Fruit fly (Drosophila melanogaster) whole organism, embryonic: ENCODE data around the gene CG3277.

Source experiments
- Aef1 ChIP-seq: fragments of 200-800 bp; sonication (Bioruptor generic); IDR thresholded peaks from 3 replicates; pipeline ENCODE4 v1.3.6; 2022; ENCODE audit warnings: missing biosample characterization, missing genetic modification characterization
- Antp ChIP-seq: fragments of 200-800 bp; sonication (Bioruptor generic); optimal IDR thresholded peaks from 3 replicates; lab custom pipeline; 2016; ENCODE audit warnings: missing biosample characterization, missing genetic modification characterization
- Bteb2 ChIP-seq: fragments of 200-800 bp; sonication (Bioruptor generic); optimal IDR thresholded peaks from 2 replicates; lab custom pipeline; 2016; ENCODE audit warnings: missing biosample characterization, missing genetic modification characterization
- CG11093 ChIP-seq: fragments of 200-800 bp; sonication (Bioruptor generic); IDR thresholded peaks from 3 replicates; pipeline ENCODE4 v1.3.6; 2022; ENCODE audit warnings: missing biosample characterization, missing genetic modification characterization
- CG12236 ChIP-seq: fragments of 200-800 bp; sonication (Bioruptor generic); optimal IDR thresholded peaks from 2 replicates; lab custom pipeline; 2016; ENCODE audit warnings: missing biosample characterization, missing genetic modification characterization
- CG13296 ChIP-seq: fragments of 200-800 bp; sonication (Bioruptor generic); optimal IDR thresholded peaks from 3 replicates; lab custom pipeline; 2018; ENCODE audit warnings: missing biosample characterization, mild to moderate bottlenecking, missing genetic modification characterization
- CG1602 ChIP-seq: fragments of 200-800 bp; sonication (Bioruptor generic); optimal IDR thresholded peaks from 3 replicates; lab custom pipeline; 2016; ENCODE audit warnings: missing biosample characterization, missing genetic modification characterization
- CG16779 ChIP-seq: fragments of 200-800 bp; sonication (Bioruptor generic); IDR thresholded peaks from 2 replicates; pipeline ENCODE4 v1.3.6; 2022; ENCODE audit warnings: missing biosample characterization, missing genetic modification characterization
- CG16863 ChIP-seq: fragments of 200-800 bp; sonication (Bioruptor generic); optimal IDR thresholded peaks from 3 replicates; lab custom pipeline; 2016; ENCODE audit warnings: missing biosample characterization, missing genetic modification characterization
- CG17829 ChIP-seq: fragments of 200-800 bp; optimal IDR thresholded peaks from 2 replicates; lab custom pipeline; 2019; ENCODE audit warnings: missing biosample characterization, mild to moderate bottlenecking, missing genetic modification characterization, moderate library complexity
- CG2889 ChIP-seq: fragments of 200-800 bp; sonication (Bioruptor generic); IDR thresholded peaks from 3 replicates; pipeline ENCODE4 v1.3.6; 2022; ENCODE audit warnings: missing biosample characterization, missing genetic modification characterization
- CG3847 ChIP-seq: fragments of 200-800 bp; sonication (Bioruptor generic); IDR thresholded peaks from 2 replicates; pipeline ENCODE4 v1.3.6; 2022; ENCODE audit warnings: missing biosample characterization, missing genetic modification characterization
- CG5180 ChIP-seq: fragments of 200-800 bp; sonication (Bioruptor generic); optimal IDR thresholded peaks from 3 replicates; lab custom pipeline; 2017; ENCODE audit warnings: missing biosample characterization, missing genetic modification characterization, mild to moderate bottlenecking, moderate library complexity, missing genetic modification reagents
- CG7786 ChIP-seq: fragments of 200-800 bp; sonication (Bioruptor generic); optimal IDR thresholded peaks from 2 replicates; lab custom pipeline; 2016; ENCODE audit warnings: missing biosample characterization, missing genetic modification characterization
- CG7987 ChIP-seq: fragments of 200-800 bp; sonication (Bioruptor generic); optimal IDR thresholded peaks from 2 replicates; lab custom pipeline; 2018; ENCODE audit warnings: missing biosample characterization, mild to moderate bottlenecking, missing genetic modification characterization, moderate library complexity
- CG9727 ChIP-seq: fragments of 200-800 bp; sonication (Bioruptor generic); optimal IDR thresholded peaks from 3 replicates; lab custom pipeline; 2017; ENCODE audit warnings: missing biosample characterization, mild to moderate bottlenecking, missing genetic modification characterization
- CoRest ChIP-seq: fragments of 200-800 bp; sonication (Bioruptor generic); optimal IDR thresholded peaks from 3 replicates; lab custom pipeline; 2018; ENCODE audit warnings: missing biosample characterization, mild to moderate bottlenecking, missing genetic modification characterization, moderate library complexity
- Dbx ChIP-seq: fragments of 200-800 bp; sonication (Bioruptor generic); IDR thresholded peaks from 3 replicates; pipeline ENCODE4 v1.3.6; 2022; ENCODE audit warnings: missing biosample characterization, missing genetic modification characterization
- Dll ChIP-seq: fragments of 200-800 bp; sonication (Bioruptor generic); IDR thresholded peaks from 4 replicates; pipeline ENCODE4 v1.3.6; 2022; ENCODE audit warnings: missing biosample characterization, missing genetic modification characterization; ENCODE audit not compliant: partially characterized antibody
- GATAe ChIP-seq: fragments of 200-800 bp; sonication (Bioruptor generic); conservative IDR thresholded peaks from 2 replicates; pipeline ENCODE4 v1.3.6; 2022; ENCODE audit warnings: missing biosample characterization, missing genetic modification characterization
- H2.0 ChIP-seq: fragments of 200-800 bp; sonication (Bioruptor generic); IDR thresholded peaks from 2 replicates; pipeline ENCODE4 v1.3.6; 2022; ENCODE audit warnings: missing biosample characterization, missing genetic modification characterization
- Hmr ChIP-seq: fragments of 200-800 bp; sonication (Bioruptor generic); optimal IDR thresholded peaks from 3 replicates; lab custom pipeline; 2017; ENCODE audit warnings: mild to moderate bottlenecking, missing biosample characterization, missing genetic modification reagents, missing genetic modification characterization
- Hr39 ChIP-seq: fragments of >200 bp; optimal IDR thresholded peaks from 2 replicates; lab custom pipeline; 2017
- Opbp ChIP-seq: fragments of 200-800 bp; sonication (Bioruptor generic); IDR thresholded peaks from 3 replicates; pipeline ENCODE4 v1.3.6; 2022; ENCODE audit warnings: missing biosample characterization, missing genetic modification characterization; ENCODE audit not compliant: partially characterized antibody
- Optix ChIP-seq: fragments of 200-800 bp; sonication (Bioruptor generic); IDR thresholded peaks from 3 replicates; pipeline ENCODE4 v1.3.6; 2022; ENCODE audit warnings: missing biosample characterization, missing genetic modification characterization
- Pdp1 ChIP-seq, 2 experiments: fragments of 200-800 bp; sonication (Bioruptor generic); optimal IDR thresholded peaks; 3 replicates each; lab custom pipeline; 2016; ENCODE audit warnings: missing biosample characterization in 2 of 2, missing genetic modification characterization in 2 of 2, mild to moderate bottlenecking in 1 of 2, moderate library complexity in 1 of 2
- Scr ChIP-seq: fragments of 200-800 bp; sonication (Bioruptor generic); IDR thresholded peaks from 2 replicates; pipeline ENCODE4 v1.3.6; 2022; ENCODE audit warnings: missing biosample characterization, missing genetic modification characterization; ENCODE audit not compliant: partially characterized antibody
- Sry-β ChIP-seq: fragments of 200-800 bp; sonication (Bioruptor generic); optimal IDR thresholded peaks from 2 replicates; lab custom pipeline; 2018; ENCODE audit warnings: missing biosample characterization, mild to moderate bottlenecking, missing genetic modification characterization, moderate library complexity
- Tbp ChIP-seq: fragments of >200 bp; optimal IDR thresholded peaks from 2 replicates; lab custom pipeline; 2018; ENCODE audit warnings: missing biosample characterization, missing genetic modification characterization
- cad ChIP-seq: fragments of >200 bp; optimal IDR thresholded peaks from 2 replicates; lab custom pipeline; 2017; ENCODE audit warnings: missing biosample characterization, missing genetic modification characterization
- disco-r ChIP-seq: fragments of 200-800 bp; sonication (Bioruptor generic); optimal IDR thresholded peaks from 2 replicates; lab custom pipeline; 2016; ENCODE audit warnings: missing biosample characterization, missing genetic modification characterization
- dmrt11E ChIP-seq: fragments of 200-800 bp; sonication (Bioruptor generic); optimal IDR thresholded peaks from 3 replicates; lab custom pipeline; 2018; ENCODE audit warnings: missing biosample characterization, mild to moderate bottlenecking, missing genetic modification characterization, moderate library complexity
- dpn ChIP-seq, 2 experiments: fragments of 200-800 bp; sonication (Bioruptor generic); optimal IDR thresholded peaks; 3 replicates each; lab custom pipeline; 2016; ENCODE audit warnings: missing biosample characterization in 2 of 2, missing genetic modification characterization in 2 of 2
- en ChIP-seq: fragments of 200-800 bp; sonication (Bioruptor generic); optimal IDR thresholded peaks from 2 replicates; lab custom pipeline; 2016; ENCODE audit warnings: missing biosample characterization, missing genetic modification characterization
- esg ChIP-seq: fragments of 200-800 bp; sonication (Bioruptor generic); conservative IDR thresholded peaks from 2 replicates; pipeline ENCODE4 v1.3.6; 2022; ENCODE audit warnings: missing biosample characterization, missing genetic modification characterization
- exex ChIP-seq: fragments of 200-800 bp; sonication (Bioruptor generic); optimal IDR thresholded peaks from 4 replicates; lab custom pipeline; 2018; ENCODE audit warnings: missing biosample characterization, mild to moderate bottlenecking, missing genetic modification characterization, moderate library complexity
- grn ChIP-seq: fragments of 200-800 bp; sonication (Bioruptor generic); optimal IDR thresholded peaks from 3 replicates; lab custom pipeline; 2017; ENCODE audit warnings: missing biosample characterization, missing genetic modification characterization
- gsb ChIP-seq: fragments of 200-800 bp; sonication (Bioruptor generic); IDR thresholded peaks from 2 replicates; pipeline ENCODE4 v1.3.6; 2022; ENCODE audit warnings: missing biosample characterization, missing genetic modification characterization
- gsb-n ChIP-seq: fragments of 200-800 bp; sonication (Bioruptor generic); optimal IDR thresholded peaks from 3 replicates; lab custom pipeline; 2018; ENCODE audit warnings: missing biosample characterization, mild to moderate bottlenecking, missing genetic modification characterization
- hb ChIP-seq: fragments of 200-800 bp; sonication (Bioruptor generic); IDR thresholded peaks from 3 replicates; pipeline ENCODE4 v1.3.6; 2022; ENCODE audit warnings: missing biosample characterization, missing genetic modification characterization; ENCODE audit not compliant: partially characterized antibody
- knrl ChIP-seq: fragments of 200-800 bp; sonication (Bioruptor generic); IDR thresholded peaks from 3 replicates; pipeline ENCODE4 v1.3.6; 2022; ENCODE audit warnings: missing biosample characterization, missing genetic modification characterization; ENCODE audit not compliant: partially characterized antibody
- lab ChIP-seq: fragments of 200-800 bp; sonication (Bioruptor generic); optimal IDR thresholded peaks from 3 replicates; lab custom pipeline; 2017; ENCODE audit warnings: missing biosample characterization, missing genetic modification characterization, mild to moderate bottlenecking, moderate library complexity, missing genetic modification reagents
- nmo ChIP-seq: fragments of 200-800 bp; sonication (Bioruptor generic); optimal IDR thresholded peaks from 2 replicates; lab custom pipeline; 2018; ENCODE audit warnings: missing biosample characterization, mild to moderate bottlenecking, missing genetic modification characterization, moderate library complexity
- oc ChIP-seq: fragments of 200-800 bp; sonication (Bioruptor generic); optimal IDR thresholded peaks from 2 replicates; lab custom pipeline; 2018; ENCODE audit warnings: missing biosample characterization, mild to moderate bottlenecking, missing genetic modification characterization, moderate library complexity
- pfk ChIP-seq: fragments of 200-800 bp; sonication (Bioruptor generic); optimal IDR thresholded peaks from 2 replicates; lab custom pipeline; 2018; ENCODE audit warnings: missing biosample characterization, mild to moderate bottlenecking, missing genetic modification characterization, moderate library complexity
- slp2 ChIP-seq: fragments of 200-800 bp; sonication (Bioruptor generic); optimal IDR thresholded peaks from 2 replicates; lab custom pipeline; 2016; ENCODE audit warnings: missing biosample characterization, missing genetic modification characterization
- wek ChIP-seq: fragments of 200-800 bp; sonication (Bioruptor generic); optimal IDR thresholded peaks from 3 replicates; lab custom pipeline; 2018; ENCODE audit warnings: missing biosample characterization, mild to moderate bottlenecking, missing genetic modification characterization, moderate library complexity
- wor ChIP-seq: fragments of 200-800 bp; sonication (Bioruptor generic); IDR thresholded peaks from 2 replicates; pipeline ENCODE4 v1.3.6; 2022; ENCODE audit warnings: missing biosample characterization, missing genetic modification characterization
- zen2 ChIP-seq: fragments of 200-800 bp; sonication (Bioruptor generic); IDR thresholded peaks from 3 replicates; pipeline ENCODE4 v1.3.6; 2022; ENCODE audit warnings: missing biosample characterization, missing genetic modification characterization; ENCODE audit not compliant: partially characterized antibody

Gene CG3277

dm6 chr2L:3348146-3348747 is 44.3 kb downstream of the CG3277 start (continued):
- TF ChIP-seq exex (tag; lab: Kevin White, UChicago): no peak
- TF ChIP-seq gsb: no peak
- no peak for TF ChIP-seq Tbp (GFP tag; lab: Kevin White, UChicago)
- TF ChIP-seq Dll (GFP tag; lab: Robert Waterston, UW): 0 out of 4 replicates have a peak, but pooled peaks have one; percentile 27
- TF ChIP-seq esg: peak; percentile 81
- peak; percentile 42 for TF ChIP-seq CG12236
- TF ChIP-seq wek (GFP tag; lab: Kevin White, UChicago): no peak
- no peak for TF ChIP-seq cad (GFP tag; lab: Kevin White, UChicago)
- TF ChIP-seq dpn (GFP tag; optimal IDR thresholded peaks at IDR 0.05; lab: Kevin White, UChicago): peak; percentile 59 to 82
- TF ChIP-seq en (GFP tag; lab: Kevin White, UChicago): peak; percentile 50
- TF ChIP-seq Sry-β (GFP tag; lab: Kevin White, UChicago): peak; percentile 39
- no peak for TF ChIP-seq Hr39 (lab: Kevin White, UChicago)
- peak; percentile 85 for TF ChIP-seq H2.0 (GFP tag; lab: Robert Waterston, UW)
- no peak for TF ChIP-seq pfk (GFP tag; lab: Kevin White, UChicago)
- peak; percentile 85 for TF ChIP-seq oc (tag; lab: Kevin White, UChicago)
- TF ChIP-seq zen2 (GFP tag; lab: Robert Waterston, UW): no peak
- TF ChIP-seq CG3847 (GFP tag; lab: Robert Waterston, UW): peak; percentile 33; the same call in 1 of the 2 replicates
- TF ChIP-seq CG17829 (tag; lab: Kevin White, UChicago): peak; percentile 84
- TF ChIP-seq slp2: peak; percentile 83
- TF ChIP-seq CG11093: peak; percentile 82
- TF ChIP-seq disco-r (GFP tag; lab: Kevin White, UChicago): no peak
- TF ChIP-seq lab (GFP tag; lab: Kevin White, UChicago): peak; percentile 77
- peak; percentile 84 for TF ChIP-seq wor (GFP tag; lab: Robert Waterston, UW)
- no peak for TF ChIP-seq CG7987 (GFP tag; lab: Kevin White, UChicago)
- TF ChIP-seq dmrt11E (tag; lab: Kevin White, UChicago): peak; percentile 56
- TF ChIP-seq Hmr (GFP tag; lab: Kevin White, UChicago): peak; percentile 41
- TF ChIP-seq Aef1 (GFP tag; lab: Robert Waterston, UW): peak; percentile 78
- TF ChIP-seq CG2889: peak; percentile 72; the same call in 1 of the 3 replicates
- TF ChIP-seq CG9727: peak; percentile 41
- TF ChIP-seq gsb-n (tag; lab: Kevin White, UChicago): peak; percentile 81
- TF ChIP-seq CoRest (tag; lab: Kevin White, UChicago): peak; percentile 59
- peak; percentile 55; the same call in 2 of the 3 replicates for TF ChIP-seq hb (GFP tag; lab: Robert Waterston, UW)
- TF ChIP-seq CG13296: no peak
- no peak; the same call in 1 of the 2 replicates for TF ChIP-seq CG16779 (GFP tag; lab: Robert Waterston, UW)
- TF ChIP-seq Dbx (GFP tag; lab: Robert Waterston, UW): no peak
- peak; percentile 62 for TF ChIP-seq Antp (GFP tag; lab: Kevin White, UChicago)
- peak; percentile 71 for TF ChIP-seq CG16863 (GFP tag; lab: Kevin White, UChicago)
- TF ChIP-seq GATAe (GFP tag; lab: Robert Waterston, UW): no peak; the same call in 1 of the 2 replicates
- TF ChIP-seq knrl (GFP tag; lab: Robert Waterston, UW): peak; percentile 49; the same call in 1 of the 3 replicates
- no peak for TF ChIP-seq grn (GFP tag; lab: Kevin White, UChicago)
- TF ChIP-seq Bteb2 (GFP tag; lab: Kevin White, UChicago): no peak
- TF ChIP-seq Optix (GFP tag; lab: Robert Waterston, UW): peak; percentile 85
- TF ChIP-seq Scr (GFP tag; lab: Robert Waterston, UW): no peak
- TF ChIP-seq nmo (GFP tag; lab: Kevin White, UChicago): peak; percentile 85
- peak; percentile 72 for TF ChIP-seq CG5180 (GFP tag; lab: Kevin White, UChicago)
- peak; percentile 44 for TF ChIP-seq CG7786 (GFP tag; lab: Kevin White, UChicago)
- TF ChIP-seq Pdp1 (GFP tag; optimal IDR thresholded peaks at IDR 0.05; lab: Kevin White, UChicago): peak; percentile 53 to 57
- TF ChIP-seq CG1602 (GFP tag; lab: Kevin White, UChicago): peak; percentile 64
- no peak for TF ChIP-seq Opbp (GFP tag; lab: Robert Waterston, UW)
